Fruit fly (Drosophila melanogaster) whole organism, pupa: ENCODE results near the gene Snapin.

Source experiments
- CG10348 ChIP-seq: fragments of 200-800 bp; sonication (Bioruptor generic); IDR thresholded peaks from 2 replicates; pipeline ENCODE4 v1.3.6; 2022; ENCODE audit warnings: missing biosample characterization, missing genetic modification characterization
- CG12605 ChIP-seq: fragments of 200-800 bp; sonication (Bioruptor generic); IDR thresholded peaks from 2 replicates; pipeline ENCODE4 v1.3.6; 2022; ENCODE audit warnings: missing biosample characterization, missing genetic modification characterization
- CG13204 ChIP-seq: fragments of 200-800 bp; sonication (Bioruptor generic); optimal IDR thresholded peaks from 2 replicates; lab custom pipeline; 2018; ENCODE audit warnings: missing biosample characterization, mild to moderate bottlenecking, missing genetic modification characterization, moderate library complexity
- CG14655 ChIP-seq: fragments of 200-800 bp; sonication (Bioruptor generic); optimal IDR thresholded peaks from 3 replicates; lab custom pipeline; 2017; ENCODE audit warnings: mild to moderate bottlenecking, missing biosample characterization, missing genetic modification reagents, missing genetic modification characterization
- CG15710 ChIP-seq: fragments of 200-800 bp; sonication (Bioruptor generic); optimal IDR thresholded peaks from 2 replicates; lab custom pipeline; 2018; ENCODE audit warnings: missing biosample characterization, mild to moderate bottlenecking, missing genetic modification characterization, moderate library complexity
- CG17806 ChIP-seq: fragments of 200-800 bp; sonication (Bioruptor generic); optimal IDR thresholded peaks from 2 replicates; lab custom pipeline; 2018; ENCODE audit warnings: missing biosample characterization, mild to moderate bottlenecking, missing genetic modification characterization, moderate library complexity
- CG32121 ChIP-seq: fragments of 200-800 bp; sonication (Bioruptor generic); IDR thresholded peaks from 2 replicates; pipeline ENCODE4 v1.3.6; 2022; ENCODE audit warnings: missing biosample characterization, missing genetic modification characterization
- CG34367 ChIP-seq: fragments of 200-800 bp; sonication (Bioruptor generic); optimal IDR thresholded peaks from 2 replicates; lab custom pipeline; 2018; ENCODE audit warnings: missing biosample characterization, mild to moderate bottlenecking, missing genetic modification characterization
- CG4496 ChIP-seq: fragments of 200-800 bp; sonication (Bioruptor generic); IDR thresholded peaks from 3 replicates; pipeline ENCODE4 v1.3.6; 2022; ENCODE audit warnings: missing biosample characterization, missing genetic modification characterization
- CG8159 ChIP-seq: fragments of 200-800 bp; sonication (Bioruptor generic); optimal IDR thresholded peaks from 3 replicates; lab custom pipeline; 2018; ENCODE audit warnings: missing biosample characterization, mild to moderate bottlenecking, missing genetic modification characterization, moderate library complexity
- CG8301 ChIP-seq: fragments of 200-800 bp; sonication (Bioruptor generic); optimal IDR thresholded peaks from 2 replicates; lab custom pipeline; 2018; ENCODE audit warnings: missing biosample characterization, mild to moderate bottlenecking, missing genetic modification characterization
- CG9948 ChIP-seq: fragments of 200-800 bp; sonication (Bioruptor generic); optimal IDR thresholded peaks from 2 replicates; lab custom pipeline; 2018; ENCODE audit warnings: missing biosample characterization, mild to moderate bottlenecking, missing genetic modification characterization, moderate library complexity
- D1 ChIP-seq: fragments of 200-800 bp; sonication (Bioruptor generic); optimal IDR thresholded peaks from 2 replicates; lab custom pipeline; 2018; ENCODE audit warnings: missing biosample characterization, mild to moderate bottlenecking, missing genetic modification characterization, moderate library complexity
- EcR ChIP-seq: fragments of 200-800 bp; sonication (Bioruptor generic); optimal IDR thresholded peaks from 3 replicates; lab custom pipeline; 2019; ENCODE audit warnings: missing biosample characterization, missing genetic modification characterization, mild to moderate bottlenecking, moderate library complexity, missing genetic modification reagents
- Ets98B ChIP-seq: fragments of 200-800 bp; sonication (Bioruptor generic); IDR thresholded peaks from 2 replicates; pipeline ENCODE4 v1.3.6; 2022; ENCODE audit warnings: missing biosample characterization, missing genetic modification characterization
- Pif1A ChIP-seq: fragments of 200-800 bp; sonication (Bioruptor generic); optimal IDR thresholded peaks from 3 replicates; lab custom pipeline; 2016; ENCODE audit warnings: missing biosample characterization, missing genetic modification characterization
- Pif1B ChIP-seq: fragments of 200-800 bp; sonication (Bioruptor generic); optimal IDR thresholded peaks from 3 replicates; lab custom pipeline; 2016; ENCODE audit warnings: missing biosample characterization, missing genetic modification characterization
- Snoo ChIP-seq: fragments of 200-800 bp; sonication (Bioruptor generic); optimal IDR thresholded peaks from 3 replicates; lab custom pipeline; 2017; ENCODE audit warnings: missing biosample characterization, mild to moderate bottlenecking, missing genetic modification characterization, inconsistent platforms
- fd96Ca ChIP-seq: fragments of 200-800 bp; sonication (Bioruptor generic); IDR thresholded peaks from 3 replicates; pipeline ENCODE4 v1.3.6; 2022; ENCODE audit warnings: missing biosample characterization, missing genetic modification characterization
- gl ChIP-seq: fragments of 200-800 bp; sonication (Bioruptor generic); optimal IDR thresholded peaks from 2 replicates; lab custom pipeline; 2018; ENCODE audit warnings: missing biosample characterization, mild to moderate bottlenecking, missing genetic modification characterization
- rn ChIP-seq: fragments of 200-800 bp; sonication (Bioruptor generic); IDR thresholded peaks from 2 replicates; pipeline ENCODE4 v1.3.6; 2022; ENCODE audit warnings: missing biosample characterization, missing genetic modification characterization

Snapin gene

dm6 chr2L:2802527-2802926 is 43.0 kb upstream of the Snapin start:
- TF ChIP-seq EcR (GFP tag; lab: Kevin White, UChicago) (peak; percentile 27), CG8301 (tag; lab: Kevin White, UChicago) (peak; percentile 46), CG10348 (no peak), CG9948 (no peak), Pif1A (GFP tag; lab: Kevin White, UChicago) (peak; percentile 39), rn (GFP tag; lab: Robert Waterston, UW) (no peak), CG8159 (tag; lab: Kevin White, UChicago) (peak; percentile 36), D1 (tag; lab: Kevin White, UChicago) (no peak), CG15710 (tag; lab: Kevin White, UChicago) (peak; percentile 35), CG32121 (no peak), CG17806 (tag; lab: Kevin White, UChicago) (peak; percentile 28), Pif1B (GFP tag; lab: Kevin White, UChicago) (peak; percentile 24), CG34367 (tag; lab: Kevin White, UChicago) (peak; percentile 46), CG4496 (GFP tag; lab: Robert Waterston, UW) (peak; percentile 45; the same call in 1 of the 3 replicates), CG14655 (GFP tag; lab: Kevin White, UChicago) (peak; percentile 64), gl (tag; lab: Kevin White, UChicago) (peak; percentile 87), CG12605 (GFP tag; lab: Robert Waterston, UW) (peak; percentile 68; the same call in 1 of the 2 replicates), Snoo (tag; lab: Kevin White, UChicago) (peak; percentile 25), CG13204 (GFP tag; lab: Kevin White, UChicago) (peak; percentile 79), Ets98B (GFP tag; lab: Robert Waterston, UW) (peak; percentile 51; the same call in 1 of the 2 replicates), fd96Ca (peak; percentile 46; the same call in 1 of the 3 replicates)

DNA sequence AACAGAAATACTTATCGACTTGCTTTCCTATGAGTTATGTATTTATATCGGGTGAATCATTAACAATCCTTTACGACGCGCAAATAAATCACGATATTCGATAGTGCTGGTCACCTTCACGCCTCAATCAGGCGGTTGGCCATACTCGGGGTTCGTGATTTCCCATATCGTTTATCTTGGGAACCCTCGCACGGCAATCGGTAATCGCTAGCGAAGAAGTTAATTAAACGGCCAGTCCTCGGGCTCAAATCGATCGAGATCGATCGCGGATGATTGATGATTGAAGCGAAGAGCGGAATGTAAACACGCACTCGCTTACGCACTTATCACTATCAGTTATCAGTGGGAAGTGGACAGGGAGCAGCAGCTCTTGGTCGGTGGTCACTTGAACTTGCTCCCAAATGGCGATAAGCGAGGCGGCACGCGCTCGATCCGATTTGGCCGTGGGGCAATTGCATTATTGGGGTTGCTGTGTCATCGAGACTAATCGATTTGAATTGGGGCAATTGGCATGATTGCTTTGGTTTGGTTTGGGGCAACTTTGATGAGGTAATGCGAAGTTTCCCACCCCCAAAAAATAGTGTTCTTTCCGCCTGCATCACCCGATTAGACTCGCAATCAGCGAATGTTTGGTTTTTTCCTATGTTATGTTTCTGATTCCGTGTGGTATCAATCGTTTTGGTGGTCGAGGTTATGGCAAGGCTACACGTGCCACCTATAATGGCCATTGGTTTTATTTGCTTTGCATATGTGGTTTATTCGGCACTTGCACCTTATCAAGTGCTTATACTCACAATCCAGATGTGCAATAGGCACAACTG is 41.7 kb upstream of the Snapin start:
- TF ChIP-seq CG8159 (tag; lab: Kevin White, UChicago) (no peak), CG34367 (tag; lab: Kevin White, UChicago) (no peak), Pif1A (GFP tag; lab: Kevin White, UChicago) (no peak), CG4496 (GFP tag; lab: Robert Waterston, UW) (no peak), Ets98B (GFP tag; lab: Robert Waterston, UW) (no peak)

DNA sequence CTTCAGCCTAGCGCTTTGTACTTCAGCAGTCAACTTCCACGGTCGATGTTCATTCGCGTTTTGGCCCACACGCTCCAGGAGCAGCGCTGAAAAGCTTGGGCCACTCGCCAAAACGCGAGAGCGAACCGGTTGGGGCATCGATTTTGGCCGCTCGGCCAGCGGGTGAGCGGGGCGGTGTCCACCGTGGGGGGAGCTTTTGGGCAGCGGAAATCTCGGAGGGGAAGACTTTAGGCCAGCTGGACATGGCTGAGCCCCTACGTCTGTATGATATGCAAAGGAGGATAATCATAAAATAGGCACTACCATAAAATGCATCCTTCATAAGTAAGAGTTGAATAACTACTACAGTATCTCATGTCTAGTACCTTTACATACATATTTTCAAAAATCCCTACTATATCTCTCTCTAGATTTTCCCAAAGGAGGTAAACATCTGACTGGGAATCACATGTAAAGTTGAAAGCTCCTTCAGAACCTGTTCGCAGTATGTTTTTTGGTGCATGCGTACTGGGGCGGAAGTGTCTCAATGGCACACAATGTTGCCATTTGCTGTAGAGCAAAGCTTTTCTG is 40.5 kb upstream of the Snapin start, which contains the start of gene Syt1:
Gene Syt1 (minus strand): TSS at position 71 of the 570 bp plus-strand sequence.
- TF ChIP-seq CG10348 (no peak), CG34367 (tag; lab: Kevin White, UChicago) (no peak), CG13204 (GFP tag; lab: Kevin White, UChicago) (no peak), CG4496 (GFP tag; lab: Robert Waterston, UW) (0 out of 3 replicates have a peak, but pooled peaks have one; percentile 9), Pif1A (GFP tag; lab: Kevin White, UChicago) (peak; percentile 0), fd96Ca (no peak)

dm6 chr2L:2797186-2797585 is 37.7 kb upstream of the Snapin start:
- TF ChIP-seq CG32121 = no peak

dm6 chr2L:2782790-2783189 is 23.3 kb upstream of the Snapin start:
- no peak for TF ChIP-seq fd96Ca
- TF ChIP-seq CG14655 (GFP tag; lab: Kevin White, UChicago) = no peak
- TF ChIP-seq CG12605 (GFP tag; lab: Robert Waterston, UW) = no peak
- no peak for TF ChIP-seq CG17806 (tag; lab: Kevin White, UChicago)
- TF ChIP-seq CG32121 = no peak
- TF ChIP-seq CG34367 (tag; lab: Kevin White, UChicago) = no peak
- no peak for TF ChIP-seq rn (GFP tag; lab: Robert Waterston, UW)
- TF ChIP-seq Pif1B (GFP tag; lab: Kevin White, UChicago) = no peak
- no peak for TF ChIP-seq D1 (tag; lab: Kevin White, UChicago)
- no peak for TF ChIP-seq Snoo (tag; lab: Kevin White, UChicago)
- TF ChIP-seq CG8301 (tag; lab: Kevin White, UChicago) = no peak
- TF ChIP-seq EcR (GFP tag; lab: Kevin White, UChicago) = no peak
- TF ChIP-seq Ets98B (GFP tag; lab: Robert Waterston, UW) = no peak
- TF ChIP-seq gl (tag; lab: Kevin White, UChicago) = no peak
- TF ChIP-seq CG9948 = no peak
- no peak for TF ChIP-seq CG4496 (GFP tag; lab: Robert Waterston, UW)
- TF ChIP-seq Pif1A (GFP tag; lab: Kevin White, UChicago) = no peak
- TF ChIP-seq CG10348 = no peak
- TF ChIP-seq CG15710 (tag; lab: Kevin White, UChicago) = no peak

- TF ChIP-seq fd96Ca (no peak), CG4496 (GFP tag; lab: Robert Waterston, UW) (no peak), CG13204 (GFP tag; lab: Kevin White, UChicago) (no peak), CG8159 (tag; lab: Kevin White, UChicago) (no peak), gl (tag; lab: Kevin White, UChicago) (no peak), Ets98B (GFP tag; lab: Robert Waterston, UW) (no peak), Pif1A (GFP tag; lab: Kevin White, UChicago) (no peak), CG32121 (no peak), CG10348 (no peak), CG12605 (GFP tag; lab: Robert Waterston, UW) (no peak)
Observed at dm6 chr2L:2771676-2772075, 12.2 kb upstream of the Snapin start, which contains the start of gene CG15399. Gene CG15399 (minus strand): TSS chr2L:2771776.
